Worm (Caenorhabditis elegans) whole organism, young adult: ENCODE data around the gene sea-2.

Source experiments
- B0261.1 ChIP-seq: sonication (generic microtip); optimal IDR thresholded peaks from 2 replicates; lab custom pipeline; 2016; ENCODE audit warnings: mild to moderate bottlenecking, missing genetic modification characterization, moderate library complexity, missing compliant biosample characterization
- C06A6.2 ChIP-seq: fragments of 200-800 bp; sonication (Bioruptor generic); conservative IDR thresholded peaks from 2 replicates; pipeline ENCODE4 v1.3.6; 2022; ENCODE audit warnings: missing genetic modification characterization, missing compliant biosample characterization
- F33H1.4 ChIP-seq: fragments of 200-800 bp; sonication (Bioruptor generic); IDR thresholded peaks from 2 replicates; pipeline ENCODE4 v1.3.6; 2022; ENCODE audit warnings: missing genetic modification reagents, missing genetic modification characterization, missing compliant biosample characterization
- F39B2.1 ChIP-seq: fragments of 200-800 bp; sonication (Bioruptor generic); IDR thresholded peaks from 2 replicates; pipeline ENCODE4 v1.3.6; 2022; ENCODE audit warnings: missing genetic modification reagents, missing genetic modification characterization, missing compliant biosample characterization
- F49E8.2 ChIP-seq: sonication (generic microtip); optimal IDR thresholded peaks from 3 replicates; lab custom pipeline; 2017; ENCODE audit warnings: missing genetic modification characterization, mild to moderate bottlenecking, missing compliant biosample characterization, antibody characterized with exemption, moderate library complexity; ENCODE audit not compliant: insufficient read depth
- F57C9.4 ChIP-seq: sonication (generic microtip); optimal IDR thresholded peaks from 2 replicates; lab custom pipeline; 2017; ENCODE audit warnings: mild to moderate bottlenecking, missing genetic modification characterization, missing compliant biosample characterization
- T26A5.8 ChIP-seq: sonication (generic microtip); optimal IDR thresholded peaks from 2 replicates; lab custom pipeline; 2016; ENCODE audit warnings: missing genetic modification characterization, missing compliant biosample characterization
- attf-5 ChIP-seq: fragments of 200-800 bp; sonication (Bioruptor generic); optimal IDR thresholded peaks from 2 replicates; lab custom pipeline; 2018; ENCODE audit warnings: mild to moderate bottlenecking, missing genetic modification characterization, missing compliant biosample characterization
- cebp-1 ChIP-seq, 2 experiments: fragments of 200-800 bp in 1 of 2; sonication (Bioruptor generic) in 1 of 2; sonication (generic microtip) in 1 of 2; IDR thresholded peaks in 1 of 2; optimal IDR thresholded peaks in 1 of 2; 2 replicates each; pipeline versions ENCODE4 v1.3.6 to Lab custom; 2017 to 2022; ENCODE audit warnings: missing compliant biosample characterization in 2 of 2, missing genetic modification characterization in 2 of 2, mild to moderate bottlenecking in 1 of 2, missing genetic modification reagents in 1 of 2, moderate library complexity in 1 of 2
- gei-17 ChIP-seq: fragments of 200-800 bp; sonication (Bioruptor generic); optimal IDR thresholded peaks from 2 replicates; lab custom pipeline; 2018; ENCODE audit warnings: mild to moderate bottlenecking, missing genetic modification characterization, missing compliant biosample characterization
- hmg-20 ChIP-seq: fragments of 200-800 bp; sonication (Bioruptor generic); IDR thresholded peaks from 2 replicates; pipeline ENCODE4 v1.3.6; 2022; ENCODE audit warnings: missing genetic modification reagents, missing genetic modification characterization, missing compliant biosample characterization
- let-526 ChIP-seq: fragments of 200-800 bp; sonication (Bioruptor generic); IDR thresholded peaks from 2 replicates; pipeline ENCODE4 v1.3.6; 2022; ENCODE audit warnings: missing genetic modification reagents, missing genetic modification characterization, missing compliant biosample characterization
- let-607 ChIP-seq, 2 experiments: fragments of 200-800 bp in 1 of 2; sonication (Bioruptor generic) in 1 of 2; sonication (generic microtip) in 1 of 2; optimal IDR thresholded peaks; 2 replicates each; lab custom pipeline; 2016 to 2018; ENCODE audit warnings: mild to moderate bottlenecking in 2 of 2, missing compliant biosample characterization in 2 of 2, missing genetic modification characterization in 2 of 2, moderate library complexity in 2 of 2, missing genotype in 1 of 2
- lin-35 ChIP-seq, 3 experiments: fragments of 150-350 bp in 2 of 3; sonication (generic microtip) in 1 of 3; optimal IDR thresholded peaks; 2 replicates each; lab custom pipeline; 2014 to 2018; ENCODE audit warnings: missing biosample characterization in 3 of 3, missing genetic modification characterization in 3 of 3, missing genetic modification reagents in 3 of 3
- madf-8 ChIP-seq: fragments of 200-800 bp; sonication (Bioruptor generic); conservative IDR thresholded peaks from 2 replicates; pipeline ENCODE4 v1.3.6; 2022; ENCODE audit warnings: missing genetic modification reagents, missing genetic modification characterization, missing compliant biosample characterization
- mel-28 ChIP-seq: sonication (generic microtip); optimal IDR thresholded peaks from 2 replicates; lab custom pipeline; 2016; ENCODE audit warnings: borderline replicate concordance, mild to moderate bottlenecking, missing genetic modification characterization, missing compliant biosample characterization
- nfyb-1 ChIP-seq: fragments of 200-800 bp; sonication (Bioruptor generic); IDR thresholded peaks from 2 replicates; pipeline ENCODE4 v1.3.6; 2022; ENCODE audit warnings: missing genetic modification reagents, missing genetic modification characterization, missing compliant biosample characterization
- nhr-27 ChIP-seq: fragments of 200-800 bp; sonication (Bioruptor generic); optimal IDR thresholded peaks from 2 replicates; lab custom pipeline; 2018; ENCODE audit warnings: mild to moderate bottlenecking, missing genetic modification characterization, moderate library complexity, missing compliant biosample characterization
- nhr-80 ChIP-seq: sonication (generic microtip); optimal IDR thresholded peaks from 2 replicates; lab custom pipeline; 2016; ENCODE audit warnings: missing genetic modification characterization, missing compliant biosample characterization
- rcor-1 ChIP-seq: fragments of 200-800 bp; sonication (Bioruptor generic); IDR thresholded peaks from 2 replicates; pipeline ENCODE4 v1.3.6; 2022; ENCODE audit warnings: missing genetic modification reagents, missing genetic modification characterization, missing compliant biosample characterization
- sea-2 ChIP-seq: fragments of 200-800 bp; sonication (Bioruptor generic); IDR thresholded peaks from 2 replicates; pipeline ENCODE4 v1.3.6; 2022; ENCODE audit warnings: missing genetic modification characterization, missing compliant biosample characterization
- somi-1 ChIP-seq: fragments of 200-800 bp; sonication (Bioruptor generic); optimal IDR thresholded peaks from 2 replicates; lab custom pipeline; 2018; ENCODE audit warnings: mild to moderate bottlenecking, missing genetic modification characterization, missing compliant biosample characterization
- sptf-2 ChIP-seq: fragments of 200-800 bp; sonication (Bioruptor generic); optimal IDR thresholded peaks from 2 replicates; lab custom pipeline; 2018; ENCODE audit warnings: mild to moderate bottlenecking, missing genetic modification characterization, missing compliant biosample characterization
- tlf-1 ChIP-seq: fragments of 200-800 bp; sonication (Bioruptor generic); optimal IDR thresholded peaks from 2 replicates; lab custom pipeline; 2018; ENCODE audit warnings: mild to moderate bottlenecking, missing genetic modification characterization, missing compliant biosample characterization
- unc-62 ChIP-seq: fragments of 150-350 bp; optimal IDR thresholded peaks from 2 replicates; lab custom pipeline; 2014; ENCODE audit warnings: missing biosample characterization, missing genetic modification reagents, missing genetic modification characterization
- zfh-2 ChIP-seq: fragments of 200-800 bp; sonication (Bioruptor generic); conservative IDR thresholded peaks from 2 replicates; pipeline ENCODE4 v1.3.6; 2022; ENCODE audit warnings: missing genetic modification reagents, missing genetic modification characterization, missing compliant biosample characterization
- zim-3 ChIP-seq: sonication (generic microtip); optimal IDR thresholded peaks from 2 replicates; lab custom pipeline; 2017; ENCODE audit warnings: mild to moderate bottlenecking, missing genetic modification characterization, moderate library complexity, missing compliant biosample characterization
- ztf-18 ChIP-seq: sonication (generic microtip); optimal IDR thresholded peaks from 2 replicates; lab custom pipeline; 2016; ENCODE audit warnings: missing genotype, mild to moderate bottlenecking, missing genetic modification characterization, missing compliant biosample characterization

sea-2 gene

DNA sequence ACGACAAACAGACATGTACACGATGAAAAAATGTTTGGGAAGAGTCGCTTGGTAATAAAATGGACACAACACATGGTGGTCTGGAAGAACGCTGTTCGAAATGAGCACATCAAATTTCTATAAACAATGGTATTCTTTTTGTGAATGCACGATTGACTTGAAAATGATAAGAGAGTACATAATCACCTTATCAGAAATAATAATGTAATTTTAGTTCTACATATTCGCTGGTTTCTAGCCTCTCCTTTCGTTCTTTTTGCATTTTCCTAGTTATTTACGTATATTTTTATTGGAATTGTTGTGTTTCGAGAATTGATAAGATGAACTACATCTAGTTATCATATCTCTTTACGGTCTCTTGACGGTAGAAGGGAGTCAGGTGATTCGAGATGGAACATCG lies 3.8 kb downstream of the sea-2 start:
- TF ChIP-seq nhr-80 (tag; lab: Kevin White, UChicago) (peak; percentile 46), nfyb-1 (GFP tag; lab: Robert Waterston, UW) (no peak), C06A6.2 (no peak)

ce11 chrII:3954838-3955237 lies 4.7 kb downstream of the sea-2 start:
- TF ChIP-seq cebp-1 (GFP tag; IDR thresholded peaks at IDR 0.05; lab: Robert Waterston, UW) (no peak), cebp-1 (tag; optimal IDR thresholded peaks at IDR 0.05; lab: Kevin White, UChicago) (peak; percentile 4), gei-17 (GFP tag; lab: Kevin White, UChicago) (no peak)

DNA sequence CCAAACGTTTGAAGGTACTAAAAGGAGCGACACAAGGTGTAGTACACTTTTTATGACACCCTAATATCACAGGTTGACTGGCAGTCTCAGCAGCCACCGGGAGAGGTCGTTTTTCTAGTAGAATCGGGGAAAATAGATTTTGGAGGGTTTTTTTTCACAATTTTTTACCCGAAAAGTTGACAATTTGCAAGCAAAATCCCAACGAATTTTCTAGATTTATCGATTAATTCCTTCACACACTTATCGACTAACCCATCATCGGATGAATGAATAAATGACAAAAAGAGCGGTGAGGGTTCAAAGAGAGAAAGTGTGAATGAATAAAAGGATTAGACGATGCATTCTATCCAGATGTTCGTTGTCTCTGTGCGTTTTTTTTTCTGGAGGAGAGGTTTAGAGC lies 5.8 kb downstream of the sea-2 start:
- TF ChIP-seq unc-62 (GFP tag; lab: Kevin White, UChicago) (no peak), zfh-2 (GFP tag; lab: Robert Waterston, UW) (no peak), mel-28 (no peak), let-607 (tag; optimal IDR thresholded peaks at IDR 0.05; lab: Kevin White, UChicago) (no peak), nhr-27 (tag; lab: Kevin White, UChicago) (no peak), F33H1.4 (GFP tag; lab: Robert Waterston, UW) (no peak), T26A5.8 (no peak), F57C9.4 (no peak), attf-5 (GFP tag; lab: Kevin White, UChicago) (no peak), sptf-2 (GFP tag; lab: Kevin White, UChicago) (no peak), F39B2.1 (GFP tag; lab: Robert Waterston, UW) (no peak), zim-3 (tag; lab: Kevin White, UChicago) (no peak), F49E8.2 (tag; lab: Kevin White, UChicago) (no peak), lin-35 (GFP tag; optimal IDR thresholded peaks at IDR 0.05; lab: Kevin White, UChicago) (no peak), hmg-20 (GFP tag; lab: Robert Waterston, UW) (no peak), tlf-1 (no peak), B0261.1 (tag; lab: Kevin White, UChicago) (no peak), let-526 (GFP tag; lab: Robert Waterston, UW) (no peak), ztf-18 (tag; lab: Kevin White, UChicago) (no peak)

ce11 chrII:3956744-3957143 lies 6.6 kb downstream of the sea-2 start:
- TF ChIP-seq rcor-1 (GFP tag; lab: Robert Waterston, UW) = no peak
- no peak for TF ChIP-seq B0261.1 (tag; lab: Kevin White, UChicago)
- no peak for TF ChIP-seq sptf-2 (GFP tag; lab: Kevin White, UChicago)
- TF ChIP-seq somi-1 (GFP tag; lab: Kevin White, UChicago) = peak; percentile 51

DNA sequence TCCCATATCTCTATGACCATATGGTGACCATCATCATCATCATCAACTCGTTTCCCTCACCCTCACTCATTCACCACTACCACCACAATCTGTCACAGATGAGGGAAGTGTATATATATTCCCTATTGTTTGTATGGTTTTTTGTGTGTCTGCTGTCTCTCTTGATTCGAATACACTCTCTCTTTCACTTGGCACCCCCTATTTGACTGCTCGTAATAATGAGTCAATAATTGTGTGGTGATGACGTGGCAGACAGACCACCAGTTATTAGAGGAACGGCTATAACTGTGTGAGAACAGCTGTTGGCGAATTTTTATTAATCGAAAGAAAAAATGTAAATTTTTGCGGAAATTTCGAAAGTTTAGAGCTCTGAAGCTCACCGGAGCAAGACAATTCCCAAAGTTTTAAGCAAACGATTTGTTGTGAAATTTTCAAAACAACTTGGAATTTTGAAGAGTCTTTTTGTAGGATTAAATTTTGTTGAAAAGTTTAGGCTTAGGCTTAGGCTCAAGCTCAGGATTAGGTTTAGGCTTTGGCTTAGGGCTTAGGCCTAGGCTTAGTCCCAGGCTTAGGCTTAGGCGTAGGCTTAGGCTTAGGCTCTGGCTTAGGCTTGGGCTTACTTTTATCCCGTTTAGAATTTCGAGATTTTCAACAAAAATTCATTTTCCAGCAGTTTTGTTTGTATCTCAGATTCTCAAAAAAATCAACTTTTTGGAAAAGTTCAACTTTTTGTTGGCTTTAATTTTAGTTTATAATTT lies 7.5 kb downstream of the sea-2 start:
- TF ChIP-seq nfyb-1 (GFP tag; lab: Robert Waterston, UW) (0 out of 2 replicates have a peak, but pooled peaks have one; percentile 17), madf-8 (no peak), sea-2 (peak; percentile 52; the same call in 1 of the 2 replicates)
